Worm (Caenorhabditis elegans) whole organism, early embryonic: Measurements from ENCODE around the gene nhr-179.

ENCODE experiments used
- ama-1 ChIP-seq: fragments of 150-350 bp; optimal IDR thresholded peaks from 2 replicates; lab custom pipeline; 2014
- ets-7 ChIP-seq: sonication (generic microtip); optimal IDR thresholded peaks from 2 replicates; lab custom pipeline; 2016; ENCODE audit warnings: missing genotype, missing genetic modification characterization, missing compliant biosample characterization
- hmg-4 ChIP-seq: fragments of 200-800 bp; sonication (Bioruptor generic); optimal IDR thresholded peaks from 2 replicates; lab custom pipeline; 2018; ENCODE audit warnings: mild to moderate bottlenecking, missing genetic modification characterization, missing compliant biosample characterization
- tra-4 ChIP-seq: sonication (generic microtip); optimal IDR thresholded peaks from 2 replicates; lab custom pipeline; 2017; ENCODE audit warnings: missing genetic modification characterization, missing compliant biosample characterization

ce11 chrV:1631148-1631547 is 12.5 kb upstream of the nhr-179 start, which contains the start of gene Y46H3D.8:
- TF ChIP-seq ama-1 (no peak), ets-7 (no peak), hmg-4 (GFP tag; lab: Kevin White, UChicago) (no peak), tra-4 (no peak)
